Fruit fly (Drosophila melanogaster): ENCODE results near the gene CG15432.

- TF ChIP-seq Eip78C (GFP tag) (no peak), Hr39 (GFP tag; optimal IDR thresholded peaks at IDR 0.05) (no peak), fd85E (GFP tag; optimal IDR thresholded peaks at IDR 0.05) (no peak), CG1621 (tag; optimal IDR thresholded peaks at IDR 0.05) (no peak), Ets21C (GFP tag; optimal IDR thresholded peaks at IDR 0.05) (no peak), Lpt (GFP tag; optimal IDR thresholded peaks at IDR 0.05) (no peak), CG32006 (GFP tag; optimal IDR thresholded peaks at IDR 0.05) (no peak), Sox102F (GFP tag; optimal IDR thresholded peaks at IDR 0.05) (no peak), CG6808 (GFP tag; optimal IDR thresholded peaks at IDR 0.05) (no peak), CG11294 (GFP tag; IDR thresholded peaks at IDR 0.05) (no peak), CG8119 (GFP tag; IDR thresholded peaks at IDR 0.05) (no peak)
Observed at dm6 chr2L:4403013-4403604, 39.0 kb upstream of the CG15432 start, which contains the start of gene Dim1.

Measured in whole organism, prepupa.